Fruit fly (Drosophila melanogaster): ENCODE measurements around the gene Atg2.

dm6 chr3L:2817872-2818271 lies 43.7 kb downstream of the Atg2 start:
- TF ChIP-seq Met (GFP tag; optimal IDR thresholded peaks at IDR 0.05) = no peak
- no peak for TF ChIP-seq CG6854 (GFP tag; optimal IDR thresholded peaks at IDR 0.05)
- peak; percentile 59 to 67 for TF ChIP-seq ss (GFP tag; optimal IDR thresholded peaks at IDR 0.05)
- no peak for TF ChIP-seq CG10631 (GFP tag; optimal IDR thresholded peaks at IDR 0.05)
- no peak for TF ChIP-seq CG34406 (GFP tag; optimal IDR thresholded peaks at IDR 0.05)
- TF ChIP-seq CG8119 (GFP tag; IDR thresholded peaks at IDR 0.05) = peak; percentile 76; the same call in 2 of the 3 replicates
- TF ChIP-seq svp (GFP tag) = no peak
